Fruit fly (Drosophila melanogaster): ENCODE data around the gene js.

The js gene

dm6 chr3R:16359098-16359497 is 9.0 kb downstream of the js start, which contains the start of gene CG17931 (continued):
- TF ChIP-seq CG13894 (tag; optimal IDR thresholded peaks at IDR 0.05) (no peak), CG9215 (GFP tag; IDR thresholded peaks at IDR 0.05) (no peak), Sox102F (GFP tag; optimal IDR thresholded peaks at IDR 0.05) (no peak), ATbp (GFP tag; optimal IDR thresholded peaks at IDR 0.05) (no peak), CG17612 (GFP tag; IDR thresholded peaks at IDR 0.05) (no peak), CG4404 (GFP tag; IDR thresholded peaks at IDR 0.05) (no peak), CG34224 (GFP tag; IDR thresholded peaks at IDR 0.05; ENCODE audit: partially characterized antibody) (no peak), CG3163 (GFP tag; optimal IDR thresholded peaks at IDR 0.05) (no peak), Gug (GFP tag; IDR thresholded peaks at IDR 0.05) (no peak), nmo (GFP tag; optimal IDR thresholded peaks at IDR 0.05) (peak; percentile 62), luna (GFP tag; optimal IDR thresholded peaks at IDR 0.05) (no peak), CG13775 (GFP tag; optimal IDR thresholded peaks at IDR 0.05) (no peak), sens (GFP tag) (peak; percentile 81), CG12155 (GFP tag; optimal IDR thresholded peaks at IDR 0.05) (no peak), CG17328 (GFP tag; IDR thresholded peaks at IDR 0.05) (no peak), HLH4C (GFP tag; IDR thresholded peaks at IDR 0.05; ENCODE audit: partially characterized antibody) (no peak), CG31365 (tag; optimal IDR thresholded peaks at IDR 0.05) (no peak), pros (GFP tag; optimal IDR thresholded peaks at IDR 0.05) (no peak), aop (GFP tag; IDR thresholded peaks at IDR 0.05) (no peak), CG9609 (GFP tag; optimal IDR thresholded peaks at IDR 0.05) (no peak), CG8765 (GFP tag; IDR thresholded peaks at IDR 0.05) (no peak), Chrac-16 (GFP tag; optimal IDR thresholded peaks at IDR 0.05) (no peak), Six4 (GFP tag; optimal IDR thresholded peaks at IDR 0.05) (no peak), emc (GFP tag; optimal IDR thresholded peaks at IDR 0.05) (no peak), NK7.1 (GFP tag; optimal IDR thresholded peaks at IDR 0.05) (no peak), CG32532 (GFP tag; IDR thresholded peaks at IDR 0.05) (no peak; the same call in 1 of the 2 replicates), pan (optimal IDR thresholded peaks at IDR 0.05) (no peak), pan (GFP tag; optimal IDR thresholded peaks at IDR 0.05 in 1 of 2, IDR thresholded peaks at IDR 0.05 in 1 of 2) (no peak), CG17385 (GFP tag; optimal IDR thresholded peaks at IDR 0.05) (no peak), CG11696 (GFP tag; IDR thresholded peaks at IDR 0.05) (no peak), Sox100B (GFP tag; optimal IDR thresholded peaks at IDR 0.05) (no peak), Stat92E (GFP tag; optimal IDR thresholded peaks at IDR 0.05) (peak in 1 of 3 experiments; percentile 55), Ets65A (GFP tag) (no peak), Ptx1 (GFP tag; IDR thresholded peaks at IDR 0.05) (no peak), cwo (GFP tag; optimal IDR thresholded peaks at IDR 0.05) (no peak), CG2116 (GFP tag; optimal IDR thresholded peaks at IDR 0.05) (peak; percentile 46), Poxn (GFP tag; IDR thresholded peaks at IDR 0.05) (no peak), CG14050 (GFP tag; IDR thresholded peaks at IDR 0.05) (no peak), mirr (GFP tag; optimal IDR thresholded peaks at IDR 0.05) (no peak), gfzf (GFP tag; optimal IDR thresholded peaks at IDR 0.05) (peak; percentile 98), ro (GFP tag; IDR thresholded peaks at IDR 0.05) (no peak), CG18764 (GFP tag; optimal IDR thresholded peaks at IDR 0.05) (no peak), CG16815 (GFP tag; optimal IDR thresholded peaks at IDR 0.05) (no peak), CG5953 (GFP tag; IDR thresholded peaks at IDR 0.05) (no peak), crol (GFP tag; IDR thresholded peaks at IDR 0.05) (no peak), kni (GFP tag; optimal IDR thresholded peaks at IDR 0.05) (no peak), CG12942 (GFP tag; optimal IDR thresholded peaks at IDR 0.05) (no peak), ken (GFP tag; IDR thresholded peaks at IDR 0.05) (no peak), HLHmδ (GFP tag; optimal IDR thresholded peaks at IDR 0.05) (no peak), CG4730 (GFP tag; IDR thresholded peaks at IDR 0.05) (no peak), chinmo (GFP tag; IDR thresholded peaks at IDR 0.05; ENCODE audit: partially characterized antibody) (no peak), lmd (GFP tag; IDR thresholded peaks at IDR 0.05) (no peak), CG6683 (GFP tag; optimal IDR thresholded peaks at IDR 0.05) (no peak)
